Worm (Caenorhabditis elegans): ENCODE data around the gene mdt-30.

ce11 chrIII:8033534-8033933, 5.7 kb upstream of the mdt-30 start, which contains the start of gene F44B9.10:
- no peak for TF ChIP-seq K12H6.12 (tag; optimal IDR thresholded peaks at IDR 0.05)
- no peak for TF ChIP-seq hrde-1 (tag; optimal IDR thresholded peaks at IDR 0.05; ENCODE audit: borderline replicate concordance)
